Fruit fly (Drosophila melanogaster) whole organism, adult: Measurements from ENCODE around the gene to.

ENCODE experiments used
- CG33017 ChIP-seq: fragments of 200-800 bp; sonication (Bioruptor generic); optimal IDR thresholded peaks from 2 replicates; lab custom pipeline; 2018; ENCODE audit warnings: missing biosample characterization, mild to moderate bottlenecking, missing genetic modification characterization, moderate library complexity
- CG7045 ChIP-seq: fragments of 200-800 bp; sonication (Bioruptor generic); optimal IDR thresholded peaks from 2 replicates; lab custom pipeline; 2017; ENCODE audit warnings: missing biosample characterization, mild to moderate bottlenecking, missing genetic modification characterization
- Clk ChIP-seq: fragments of 200-800 bp; sonication (Bioruptor generic); optimal IDR thresholded peaks from 2 replicates; lab custom pipeline; 2017; ENCODE audit warnings: missing biosample characterization, missing genetic modification characterization
- Hr96 ChIP-seq: fragments of 200-800 bp; sonication (Bioruptor generic); optimal IDR thresholded peaks from 2 replicates; lab custom pipeline; 2016; ENCODE audit warnings: missing biosample characterization, missing genetic modification characterization
- bab1 ChIP-seq: fragments of 200-800 bp; sonication (Bioruptor generic); optimal IDR thresholded peaks from 3 replicates; lab custom pipeline; 2019; ENCODE audit warnings: missing biosample characterization, mild to moderate bottlenecking, missing genetic modification characterization, moderate library complexity
- ovo ChIP-seq: fragments of 200-800 bp; sonication (Bioruptor generic); optimal IDR thresholded peaks from 2 replicates; lab custom pipeline; 2016; ENCODE audit warnings: missing biosample characterization, missing genetic modification characterization
- pad ChIP-seq: fragments of 200-800 bp; sonication (Bioruptor generic); optimal IDR thresholded peaks from 3 replicates; lab custom pipeline; 2017; ENCODE audit warnings: missing biosample characterization, missing genetic modification characterization, mild to moderate bottlenecking, moderate library complexity, missing genetic modification reagents
- toe ChIP-seq: fragments of 200-800 bp; sonication (Bioruptor generic); optimal IDR thresholded peaks from 2 replicates; lab custom pipeline; 2016; ENCODE audit warnings: missing biosample characterization, missing genetic modification characterization

- TF ChIP-seq toe (GFP tag; lab: Kevin White, UChicago) (no peak), Clk (GFP tag; lab: Kevin White, UChicago) (no peak), CG33017 (tag; lab: Kevin White, UChicago) (no peak), CG7045 (no peak), Hr96 (GFP tag; lab: Kevin White, UChicago) (no peak), bab1 (no peak), ovo (GFP tag; lab: Kevin White, UChicago) (no peak), pad (no peak)
Observed at dm6 chr3R:25232271-25232989, 7.5 kb upstream of the to start, which contains the start of gene Cad96Cb.
